Worm (Caenorhabditis elegans) whole organism, L4 larva: ENCODE data around the gene T22F3.7.

Experiments used
- lsy-2 ChIP-seq, 2 experiments: fragments of 150-350 bp in 1 of 2; sonication (generic microtip) in 1 of 2; optimal IDR thresholded peaks; 2 replicates each; lab custom pipeline; 2014 to 2017; ENCODE audit warnings: missing biosample characterization in 2 of 2, missing genetic modification characterization in 2 of 2
- unc-39 ChIP-seq: sonication (generic microtip); optimal IDR thresholded peaks from 2 replicates; lab custom pipeline; 2017; ENCODE audit warnings: missing biosample characterization, missing genetic modification characterization

- TF ChIP-seq lsy-2 (tag; optimal IDR thresholded peaks at IDR 0.05; lab: Kevin White, UChicago) (no peak), unc-39 (no peak)
Observed at ce11 chrV:3586014-3586689, 14.3 kb downstream of the T22F3.7 start, which contains the start of the genes rpl-11.1 and T22F3.2.
